Fruit fly (Drosophila melanogaster): ENCODE results near the gene COX6B.

The COX6B gene

DNA sequence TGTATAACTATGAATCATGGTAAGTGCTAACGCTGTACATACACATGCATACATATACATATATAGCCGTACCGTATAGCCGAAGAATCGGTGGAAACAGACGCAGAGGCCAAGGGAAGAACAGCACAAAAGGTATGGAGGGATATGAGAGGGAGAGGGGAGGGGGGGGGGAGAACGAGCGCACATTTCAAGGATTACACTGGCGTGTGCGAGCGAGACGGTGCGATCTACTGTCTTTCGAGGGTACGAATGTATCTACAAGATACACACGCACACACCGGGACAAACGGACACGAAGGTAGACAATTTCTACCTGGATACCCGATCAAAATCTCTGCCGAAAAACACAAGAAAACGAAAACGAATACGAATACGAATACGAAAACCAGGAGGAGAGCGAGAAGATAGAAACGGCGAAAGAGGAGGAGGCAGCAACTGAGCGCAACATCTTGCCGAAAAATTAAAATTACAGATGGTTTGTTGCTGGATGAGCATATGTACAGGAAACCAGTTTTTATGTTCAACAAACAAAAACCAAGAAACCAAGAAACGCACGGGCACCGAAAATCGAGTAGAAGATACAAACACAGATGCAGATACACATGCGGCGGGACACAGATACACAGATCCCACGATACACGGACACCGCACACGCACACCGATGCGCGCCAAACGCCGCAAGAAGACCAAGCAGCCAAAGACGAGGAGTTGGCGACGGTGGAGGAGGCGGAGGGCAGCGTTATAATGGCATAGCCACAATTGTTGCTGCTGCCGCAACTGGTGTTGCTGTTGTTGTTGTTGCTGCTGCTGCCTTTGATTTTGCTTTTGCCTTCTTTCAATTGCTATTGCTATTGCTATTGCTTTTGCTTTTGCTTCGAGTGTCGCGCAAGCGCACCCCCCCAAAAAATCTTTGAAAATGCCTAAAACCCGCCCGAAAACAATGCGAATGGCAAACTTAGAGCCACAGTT lies 29.9 kb upstream of the COX6B start:
- TF ChIP-seq CG4496 (GFP tag; IDR thresholded peaks at IDR 0.05) = peak; percentile 38; the same call in 1 of the 3 replicates
- no peak for TF ChIP-seq CG32121 (GFP tag; IDR thresholded peaks at IDR 0.05)
- TF ChIP-seq CG13204 (GFP tag; optimal IDR thresholded peaks at IDR 0.05) = peak; percentile 43

DNA sequence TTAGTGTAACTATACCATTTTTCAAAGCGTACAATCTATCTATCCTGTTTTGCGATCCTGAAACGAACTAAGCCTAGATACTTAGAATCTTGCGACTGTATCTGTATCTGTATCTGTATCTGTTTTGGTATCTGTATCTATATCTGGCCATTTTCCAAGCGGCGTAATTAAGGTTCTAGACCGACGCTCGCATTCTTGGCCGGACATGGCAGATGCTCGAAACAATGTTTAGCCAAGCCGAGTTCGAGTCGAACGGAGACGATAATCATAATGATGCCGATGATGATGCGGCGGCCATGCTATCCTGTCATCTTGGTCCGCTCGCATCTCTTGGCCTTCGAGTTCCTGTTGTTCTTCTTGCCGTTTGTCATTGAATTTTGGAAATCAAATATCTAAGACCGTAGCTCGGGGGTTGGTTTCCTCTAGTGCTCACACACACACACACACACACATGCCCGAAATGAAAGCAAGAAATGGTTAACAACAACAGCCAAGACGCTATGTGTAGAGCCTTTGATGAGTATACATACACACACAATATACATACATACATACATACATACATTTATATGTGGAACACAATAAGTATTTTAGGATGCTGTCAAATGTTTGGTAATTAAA lies 28.0 kb upstream of the COX6B start:
- TF ChIP-seq CG9948 (tag; optimal IDR thresholded peaks at IDR 0.05) (no peak), rn (GFP tag; IDR thresholded peaks at IDR 0.05) (no peak), D1 (tag; optimal IDR thresholded peaks at IDR 0.05) (no peak), Pif1B (GFP tag; optimal IDR thresholded peaks at IDR 0.05) (no peak), CG34367 (tag; optimal IDR thresholded peaks at IDR 0.05) (no peak), EcR (GFP tag; optimal IDR thresholded peaks at IDR 0.05) (no peak), fd96Ca (GFP tag; IDR thresholded peaks at IDR 0.05) (no peak), Snoo (tag; optimal IDR thresholded peaks at IDR 0.05) (no peak), Ets98B (GFP tag; IDR thresholded peaks at IDR 0.05) (no peak), CG32121 (GFP tag; IDR thresholded peaks at IDR 0.05) (no peak), CG8159 (tag; optimal IDR thresholded peaks at IDR 0.05) (no peak), CG14655 (GFP tag; optimal IDR thresholded peaks at IDR 0.05) (no peak), CG15710 (tag; optimal IDR thresholded peaks at IDR 0.05) (no peak), CG4496 (GFP tag; IDR thresholded peaks at IDR 0.05) (no peak), gl (tag; optimal IDR thresholded peaks at IDR 0.05) (no peak), CG8301 (tag; optimal IDR thresholded peaks at IDR 0.05) (no peak), CG13204 (GFP tag; optimal IDR thresholded peaks at IDR 0.05) (no peak)

DNA sequence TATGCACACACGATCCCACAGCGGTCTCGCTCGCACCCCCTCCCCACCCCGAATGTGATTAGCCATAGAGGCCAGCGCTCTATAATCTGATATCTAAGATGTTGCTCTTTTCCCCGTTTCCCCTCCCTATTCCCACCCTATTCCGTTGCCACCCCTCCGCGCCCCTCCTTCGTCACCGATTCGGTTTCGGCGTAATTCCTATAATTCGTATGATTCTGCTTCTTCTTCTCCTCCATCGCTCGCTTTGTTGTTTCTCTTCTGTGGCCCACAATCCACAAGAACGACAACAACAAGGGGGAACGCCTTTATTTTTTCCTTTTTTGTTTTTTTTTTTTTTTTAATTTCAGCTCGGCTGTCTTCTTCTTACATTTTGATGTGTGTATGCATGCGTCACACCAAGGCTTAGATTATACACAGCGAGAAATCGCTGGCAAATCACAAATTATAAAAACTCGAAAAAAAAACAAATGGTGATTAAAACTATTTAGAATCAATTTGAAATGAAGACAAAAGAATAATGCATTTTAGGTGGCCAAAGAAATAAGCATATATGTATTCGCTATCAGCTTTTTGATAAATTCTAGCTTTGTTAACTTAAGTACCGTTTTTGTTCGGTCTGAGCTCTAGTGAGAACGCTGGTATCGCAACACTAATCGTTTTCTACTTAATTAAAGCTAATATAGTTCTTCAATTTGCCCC lies 25.8 kb upstream of the COX6B start:
- TF ChIP-seq fd96Ca (GFP tag; IDR thresholded peaks at IDR 0.05) (no peak), EcR (GFP tag; optimal IDR thresholded peaks at IDR 0.05) (no peak), CG13204 (GFP tag; optimal IDR thresholded peaks at IDR 0.05) (no peak), Pif1B (GFP tag; optimal IDR thresholded peaks at IDR 0.05) (peak; percentile 51), Pif1A (GFP tag; optimal IDR thresholded peaks at IDR 0.05) (peak; percentile 18), Snoo (tag; optimal IDR thresholded peaks at IDR 0.05) (peak; percentile 37), CG8301 (tag; optimal IDR thresholded peaks at IDR 0.05) (peak; percentile 45), CG12605 (GFP tag; IDR thresholded peaks at IDR 0.05) (peak; percentile 7; the same call in 1 of the 2 replicates), CG15710 (tag; optimal IDR thresholded peaks at IDR 0.05) (peak; percentile 39), CG14655 (GFP tag; optimal IDR thresholded peaks at IDR 0.05) (peak; percentile 49), Ets98B (GFP tag; IDR thresholded peaks at IDR 0.05) (no peak), D1 (tag; optimal IDR thresholded peaks at IDR 0.05) (no peak), rn (GFP tag; IDR thresholded peaks at IDR 0.05) (no peak), CG17806 (tag; optimal IDR thresholded peaks at IDR 0.05) (peak; percentile 64), CG34367 (tag; optimal IDR thresholded peaks at IDR 0.05) (peak; percentile 46), CG8159 (tag; optimal IDR thresholded peaks at IDR 0.05) (peak; percentile 54), gl (tag; optimal IDR thresholded peaks at IDR 0.05) (peak; percentile 27), CG32121 (GFP tag; IDR thresholded peaks at IDR 0.05) (no peak), CG9948 (tag; optimal IDR thresholded peaks at IDR 0.05) (peak; percentile 58), CG10348 (GFP tag; IDR thresholded peaks at IDR 0.05) (no peak), CG4496 (GFP tag; IDR thresholded peaks at IDR 0.05) (0 out of 3 replicates have a peak, but pooled peaks have one; percentile 27)

DNA sequence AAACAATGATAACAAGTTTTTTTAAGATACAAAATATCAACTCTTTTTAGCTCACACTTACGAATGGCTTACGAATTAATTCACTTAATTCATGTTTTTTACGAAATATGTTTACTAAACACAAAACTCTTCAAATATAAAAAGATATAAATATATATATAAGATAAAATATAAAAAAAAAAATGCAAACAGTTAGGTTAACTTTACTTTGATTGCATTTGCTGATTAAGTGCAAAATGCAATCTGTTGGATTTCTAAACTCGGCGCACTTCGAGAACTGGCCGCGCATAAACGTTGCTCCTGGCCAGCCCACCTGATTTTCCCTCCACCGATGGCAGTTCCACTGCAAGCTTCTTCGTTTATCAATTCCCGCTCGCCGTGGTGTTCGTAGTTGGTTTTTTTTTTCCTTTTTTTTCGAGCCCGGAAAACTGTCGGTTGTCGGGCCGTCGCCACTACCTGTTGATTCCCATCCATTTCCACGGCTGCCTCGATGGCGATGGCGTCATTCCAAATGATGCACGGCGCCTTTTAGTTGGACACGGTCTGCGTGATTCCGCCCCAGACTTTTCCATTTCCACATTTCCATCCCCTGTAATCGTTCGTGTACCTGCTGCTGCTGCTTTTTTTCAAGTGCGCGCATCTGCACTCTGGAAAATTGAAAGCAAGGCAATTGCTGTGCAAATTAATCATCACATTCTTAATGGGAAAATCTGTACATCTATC lies 21.5 kb upstream of the COX6B start:
- TF ChIP-seq CG34367 (tag; optimal IDR thresholded peaks at IDR 0.05) = no peak
- TF ChIP-seq CG8159 (tag; optimal IDR thresholded peaks at IDR 0.05) = peak; percentile 2
- TF ChIP-seq Snoo (tag; optimal IDR thresholded peaks at IDR 0.05) = no peak
- no peak for TF ChIP-seq rn (GFP tag; IDR thresholded peaks at IDR 0.05)
- no peak for TF ChIP-seq CG9948 (tag; optimal IDR thresholded peaks at IDR 0.05)
- no peak for TF ChIP-seq gl (tag; optimal IDR thresholded peaks at IDR 0.05)
- no peak for TF ChIP-seq CG12605 (GFP tag; IDR thresholded peaks at IDR 0.05)
- no peak for TF ChIP-seq CG10348 (GFP tag; IDR thresholded peaks at IDR 0.05)
- TF ChIP-seq Ets98B (GFP tag; IDR thresholded peaks at IDR 0.05) = no peak
- TF ChIP-seq CG13204 (GFP tag; optimal IDR thresholded peaks at IDR 0.05) = no peak
- no peak for TF ChIP-seq Pif1B (GFP tag; optimal IDR thresholded peaks at IDR 0.05)
- TF ChIP-seq CG17806 (tag; optimal IDR thresholded peaks at IDR 0.05) = no peak
- TF ChIP-seq Pif1A (GFP tag; optimal IDR thresholded peaks at IDR 0.05) = no peak
- no peak for TF ChIP-seq CG15710 (tag; optimal IDR thresholded peaks at IDR 0.05)
- TF ChIP-seq CG4496 (GFP tag; IDR thresholded peaks at IDR 0.05) = no peak
- TF ChIP-seq D1 (tag; optimal IDR thresholded peaks at IDR 0.05) = no peak
- peak; percentile 19 for TF ChIP-seq CG14655 (GFP tag; optimal IDR thresholded peaks at IDR 0.05)
- no peak for TF ChIP-seq fd96Ca (GFP tag; IDR thresholded peaks at IDR 0.05)
